Worm (Caenorhabditis elegans) whole organism, early embryonic: ENCODE data around the gene clp-6.

Source experiments
- ama-1 ChIP-seq: fragments of 150-350 bp; optimal IDR thresholded peaks from 2 replicates; lab custom pipeline; 2014
- pes-1 ChIP-seq: fragments of 200-800 bp; sonication (Bioruptor generic); IDR thresholded peaks from 2 replicates; pipeline ENCODE4 v1.3.6; 2022; ENCODE audit warnings: missing genetic modification reagents, missing genetic modification characterization, missing compliant biosample characterization

DNA sequence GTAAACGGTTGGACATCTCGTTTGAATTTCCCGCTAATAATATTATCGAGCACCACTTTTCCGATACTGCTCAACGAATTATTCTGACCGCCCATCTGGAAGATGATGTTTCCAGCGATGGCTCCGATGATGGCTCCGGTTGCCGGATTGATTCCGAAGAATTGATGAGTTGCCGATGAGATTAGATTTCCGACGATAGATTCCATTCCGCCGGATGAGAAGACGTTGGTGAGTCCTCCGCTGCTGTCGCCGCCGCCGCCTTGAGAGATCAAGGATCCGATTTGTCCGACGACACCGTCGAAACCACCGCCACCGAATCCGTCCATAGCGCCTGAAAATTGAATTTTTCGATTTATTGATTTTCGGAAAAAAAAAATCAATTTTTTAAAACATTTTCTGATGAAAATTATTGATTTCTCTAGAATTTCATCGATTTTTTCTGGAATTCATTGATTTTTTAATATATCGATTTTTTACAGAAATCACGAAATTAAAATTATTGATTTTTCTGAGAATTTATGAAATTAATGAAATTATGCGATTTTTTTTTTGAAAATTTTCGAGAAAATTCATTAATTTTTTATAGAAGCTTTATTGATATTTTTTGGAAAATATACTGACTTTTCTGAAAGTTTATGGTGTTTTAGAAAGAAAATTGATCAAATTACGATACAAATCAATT lies 9.3 kb upstream of the clp-6 start:
- TF ChIP-seq ama-1 (no peak), pes-1 (GFP tag; lab: Robert Waterston, UW) (no peak)
